Fruit fly (Drosophila melanogaster) whole organism, embryonic: ENCODE results near the gene DppIII.

Source experiments
- kay ChIP-seq: fragments of 200-800 bp; sonication (Bioruptor generic); optimal IDR thresholded peaks from 2 replicates; lab custom pipeline; 2016; ENCODE audit warnings: missing biosample characterization, missing genetic modification characterization
- sim ChIP-seq: fragments of 200-800 bp; sonication (Bioruptor generic); IDR thresholded peaks from 2 replicates; pipeline ENCODE4 v1.3.6; 2022; ENCODE audit warnings: missing biosample characterization, missing genetic modification characterization

DNA sequence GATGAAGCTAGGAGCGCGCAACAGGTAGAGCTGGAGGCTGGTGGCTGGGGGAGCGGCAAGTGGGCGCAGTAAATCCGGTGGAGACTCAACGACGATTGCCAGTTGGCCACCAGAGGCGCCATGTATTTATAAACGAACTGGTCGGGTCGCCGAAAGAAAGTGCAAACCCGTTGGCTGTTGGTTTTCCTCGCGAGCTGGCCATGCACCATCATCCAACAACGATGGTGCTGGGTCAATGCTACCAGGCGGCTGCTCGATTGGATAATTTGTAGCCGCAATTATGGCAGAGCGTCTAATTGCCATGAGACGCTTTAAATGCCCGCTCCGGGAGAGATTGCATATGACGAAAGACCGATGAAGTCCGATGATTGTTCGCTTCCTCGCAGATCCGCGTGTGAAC is 33.5 kb upstream of the DppIII start, which contains the start of gene CG11693:
- TF ChIP-seq sim (GFP tag; lab: Robert Waterston, UW) (no peak), kay (GFP tag; lab: Kevin White, UChicago) (no peak)
